Fruit fly (Drosophila melanogaster): ENCODE measurements around the gene CG8852.

Gene CG8852

DNA sequence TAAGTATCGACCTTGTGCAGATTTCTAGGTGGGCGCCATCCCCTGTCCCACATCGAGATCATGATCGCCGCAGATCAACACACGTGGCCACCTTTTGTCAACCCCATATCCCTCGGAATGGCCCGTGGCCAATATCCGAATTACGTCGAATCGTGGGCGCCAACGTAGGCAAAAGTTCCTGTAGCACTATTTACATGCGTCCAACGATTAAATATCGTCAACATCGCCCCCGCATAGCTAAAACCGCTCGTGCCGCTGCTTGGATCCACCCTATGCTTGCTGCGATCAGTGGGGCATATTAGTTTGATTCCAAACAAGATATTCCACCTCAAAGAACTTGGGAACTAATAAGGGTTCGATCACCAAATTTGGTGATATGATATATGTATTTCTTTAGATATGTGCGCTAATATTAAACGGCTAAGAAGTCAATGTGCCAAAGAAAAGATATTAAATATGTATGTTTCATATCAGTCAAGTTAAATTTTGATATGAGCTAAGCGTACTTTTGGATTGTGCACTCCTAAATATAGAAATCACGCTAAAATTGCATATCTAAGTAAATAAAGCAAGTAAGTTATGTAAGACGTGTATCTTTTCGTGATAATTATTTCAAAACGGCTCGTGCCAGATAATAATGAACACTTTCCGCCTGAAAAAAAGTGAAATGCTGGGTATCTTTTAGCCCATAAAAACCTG is 47.7 kb upstream of the CG8852 start:
- TF ChIP-seq ems (GFP tag; optimal IDR thresholded peaks at IDR 0.05) (peak; percentile 22), CG15073 (GFP tag; optimal IDR thresholded peaks at IDR 0.05) (no peak), CG15269 (tag; optimal IDR thresholded peaks at IDR 0.05) (peak; percentile 22), HmgD (GFP tag; optimal IDR thresholded peaks at IDR 0.05) (no peak), dysf (GFP tag; IDR thresholded peaks at IDR 0.05) (peak; percentile 55; the same call in 2 of the 3 replicates), BtbVII (GFP tag; optimal IDR thresholded peaks at IDR 0.05) (no peak), CG6689 (GFP tag; IDR thresholded peaks at IDR 0.05) (no peak), gt (GFP tag; IDR thresholded peaks at IDR 0.05) (no peak), ro (GFP tag; IDR thresholded peaks at IDR 0.05) (no peak), ci (GFP tag; IDR thresholded peaks at IDR 0.05) (no peak), her (GFP tag; optimal IDR thresholded peaks at IDR 0.05) (peak; percentile 5), wor (GFP tag; IDR thresholded peaks at IDR 0.05) (no peak), CG43689 (GFP tag; IDR thresholded peaks at IDR 0.05) (no peak), bowl (GFP tag; IDR thresholded peaks at IDR 0.05) (no peak), CG42726 (GFP tag; IDR thresholded peaks at IDR 0.05; ENCODE audit: partially characterized antibody) (no peak), CG17829 (tag; optimal IDR thresholded peaks at IDR 0.05) (peak; percentile 31), CG9215 (GFP tag; IDR thresholded peaks at IDR 0.05) (peak; percentile 27; the same call in 1 of the 2 replicates), CG4730 (GFP tag; IDR thresholded peaks at IDR 0.05) (no peak), D19B (GFP tag; optimal IDR thresholded peaks at IDR 0.05) (peak; percentile 96), Hand (GFP tag; optimal IDR thresholded peaks at IDR 0.05) (no peak), CG10979 (tag; optimal IDR thresholded peaks at IDR 0.05) (peak; percentile 2), CG2712 (tag; optimal IDR thresholded peaks at IDR 0.05) (peak; percentile 46), odd (GFP tag; optimal IDR thresholded peaks at IDR 0.05) (no peak), Ssrp (tag; optimal IDR thresholded peaks at IDR 0.05) (peak; percentile 33), dmrt99B (tag; optimal IDR thresholded peaks at IDR 0.05) (peak; percentile 53), CG12155 (GFP tag; optimal IDR thresholded peaks at IDR 0.05) (peak; percentile 39), cad (GFP tag; optimal IDR thresholded peaks at IDR 0.05) (no peak), Drgx (GFP tag; IDR thresholded peaks at IDR 0.05) (peak; percentile 28; the same call in 1 of the 2 replicates), NC2α (GFP tag; optimal IDR thresholded peaks at IDR 0.05) (peak; percentile 7), Nf-YC (tag; optimal IDR thresholded peaks at IDR 0.05) (no peak), sima (GFP tag; optimal IDR thresholded peaks at IDR 0.05) (no peak), CG9876 (GFP tag; optimal IDR thresholded peaks at IDR 0.05) (no peak), CG9797 (GFP tag; optimal IDR thresholded peaks at IDR 0.05) (no peak), mld (GFP tag; IDR thresholded peaks at IDR 0.05; ENCODE audit: partially characterized antibody) (no peak), CG3847 (GFP tag; IDR thresholded peaks at IDR 0.05) (no peak), sr (GFP tag; IDR thresholded peaks at IDR 0.05) (peak; percentile 95), CG11247 (GFP tag; IDR thresholded peaks at IDR 0.05) (no peak), fd3F (GFP tag; optimal IDR thresholded peaks at IDR 0.05) (peak; percentile 41), CG4820 (GFP tag; optimal IDR thresholded peaks at IDR 0.05) (no peak), CG3995 (GFP tag; optimal IDR thresholded peaks at IDR 0.05) (no peak), btn (GFP tag; optimal IDR thresholded peaks at IDR 0.05) (no peak), Poxn (GFP tag; IDR thresholded peaks at IDR 0.05) (no peak), CG12071 (GFP tag; optimal IDR thresholded peaks at IDR 0.05) (no peak), MESR4 (GFP tag; optimal IDR thresholded peaks at IDR 0.05) (no peak), CG10321 (GFP tag; IDR thresholded peaks at IDR 0.05) (no peak), CG7839 (tag; optimal IDR thresholded peaks at IDR 0.05) (peak; percentile 52), org-1 (GFP tag; optimal IDR thresholded peaks at IDR 0.05) (no peak), slou (GFP tag; optimal IDR thresholded peaks at IDR 0.05) (peak; percentile 36), CG6175 (GFP tag; IDR thresholded peaks at IDR 0.05) (no peak), CG9817 (tag; optimal IDR thresholded peaks at IDR 0.05) (peak; percentile 39), CG11504 (tag; optimal IDR thresholded peaks at IDR 0.05) (peak; percentile 62)

Measured in whole organism, embryonic.